Fruit fly (Drosophila melanogaster) whole organism, adult: Measurements from ENCODE around the gene CG6026.

Source experiments
- CG11617 ChIP-seq: fragments of 200-800 bp; sonication (Bioruptor generic); optimal IDR thresholded peaks from 2 replicates; lab custom pipeline; 2017; ENCODE audit warnings: mild to moderate bottlenecking, missing biosample characterization, missing genetic modification reagents, missing genetic modification characterization
- CG33017 ChIP-seq: fragments of 200-800 bp; sonication (Bioruptor generic); optimal IDR thresholded peaks from 2 replicates; lab custom pipeline; 2018; ENCODE audit warnings: missing biosample characterization, mild to moderate bottlenecking, missing genetic modification characterization, moderate library complexity
- CG5204 ChIP-seq: fragments of 200-800 bp; sonication (Bioruptor generic); optimal IDR thresholded peaks from 2 replicates; lab custom pipeline; 2016; ENCODE audit warnings: missing biosample characterization, missing genetic modification characterization
- CG7101 ChIP-seq: fragments of 200-800 bp; sonication (Bioruptor generic); optimal IDR thresholded peaks from 2 replicates; lab custom pipeline; 2018; ENCODE audit warnings: missing biosample characterization, mild to moderate bottlenecking, missing genetic modification characterization, moderate library complexity
- Clk ChIP-seq: fragments of 200-800 bp; sonication (Bioruptor generic); optimal IDR thresholded peaks from 2 replicates; lab custom pipeline; 2017; ENCODE audit warnings: missing biosample characterization, missing genetic modification characterization
- Crg-1 ChIP-seq: fragments of 200-800 bp; sonication (Bioruptor generic); optimal IDR thresholded peaks from 2 replicates; lab custom pipeline; 2016; ENCODE audit warnings: missing biosample characterization, missing genetic modification characterization
- Mnt ChIP-seq: fragments of 200-800 bp; sonication (Bioruptor generic); optimal IDR thresholded peaks from 2 replicates; lab custom pipeline; 2016; ENCODE audit warnings: missing biosample characterization, mild to moderate bottlenecking, missing genetic modification characterization
- bab1 ChIP-seq: fragments of 200-800 bp; sonication (Bioruptor generic); optimal IDR thresholded peaks from 3 replicates; lab custom pipeline; 2019; ENCODE audit warnings: missing biosample characterization, mild to moderate bottlenecking, missing genetic modification characterization, moderate library complexity
- cic ChIP-seq: fragments of 200-800 bp; sonication (Bioruptor generic); optimal IDR thresholded peaks from 2 replicates; lab custom pipeline; 2017; ENCODE audit warnings: missing biosample characterization, mild to moderate bottlenecking, missing genetic modification characterization, moderate library complexity
- cnc ChIP-seq, 2 experiments: fragments of >200 bp; optimal IDR thresholded peaks; 2 replicates each; lab custom pipeline; 2017
- kay ChIP-seq: fragments of 200-800 bp; sonication (Bioruptor generic); peaks from one replicate; lab custom pipeline; 2016; ENCODE audit warnings: missing biosample characterization, missing genetic modification characterization, borderline replicate concordance
- ovo ChIP-seq: fragments of 200-800 bp; sonication (Bioruptor generic); optimal IDR thresholded peaks from 2 replicates; lab custom pipeline; 2016; ENCODE audit warnings: missing biosample characterization, missing genetic modification characterization
- tj ChIP-seq: fragments of 200-800 bp; sonication (Bioruptor generic); optimal IDR thresholded peaks from 3 replicates; lab custom pipeline; 2017; ENCODE audit warnings: missing biosample characterization, mild to moderate bottlenecking, missing genetic modification characterization, moderate library complexity

- TF ChIP-seq Crg-1 (GFP tag; lab: Kevin White, UChicago) (no peak), Mnt (GFP tag; lab: Kevin White, UChicago) (no peak), tj (GFP tag; lab: Kevin White, UChicago) (peak; percentile 98), CG7101 (tag; lab: Kevin White, UChicago) (peak; percentile 48), ovo (no peak), bab1 (GFP tag; lab: Kevin White, UChicago) (peak; percentile 25), cic (GFP tag; lab: Kevin White, UChicago) (no peak), CG5204 (GFP tag; lab: Kevin White, UChicago) (no peak), cnc (optimal IDR thresholded peaks at IDR 0.05; lab: Kevin White, UChicago) (no peak), kay (GFP tag; lab: Kevin White, UChicago) (no peak), Clk (no peak), CG11617 (GFP tag; lab: Kevin White, UChicago) (no peak), CG33017 (tag; lab: Kevin White, UChicago) (peak; percentile 37)
These were observed 18.5 kb upstream of the CG6026 start for dm6 chr3R:19014742-19015422.
